Fruit fly (Drosophila melanogaster) whole organism, adult: ENCODE data around the gene CG6000.

Source experiments
- cic ChIP-seq: fragments of 200-800 bp; sonication (Bioruptor generic); optimal IDR thresholded peaks from 2 replicates; lab custom pipeline; 2017; ENCODE audit warnings: missing biosample characterization, mild to moderate bottlenecking, missing genetic modification characterization, moderate library complexity
- ovo ChIP-seq: fragments of 200-800 bp; sonication (Bioruptor generic); optimal IDR thresholded peaks from 2 replicates; lab custom pipeline; 2016; ENCODE audit warnings: missing biosample characterization, missing genetic modification characterization

dm6 chr3R:24024123-24024522 is 30.1 kb upstream of the CG6000 start:
- no peak for TF ChIP-seq ovo (GFP tag; lab: Kevin White, UChicago)
- TF ChIP-seq cic (GFP tag; lab: Kevin White, UChicago): no peak
